Fruit fly (Drosophila melanogaster): ENCODE data around the gene Use1.

DNA sequence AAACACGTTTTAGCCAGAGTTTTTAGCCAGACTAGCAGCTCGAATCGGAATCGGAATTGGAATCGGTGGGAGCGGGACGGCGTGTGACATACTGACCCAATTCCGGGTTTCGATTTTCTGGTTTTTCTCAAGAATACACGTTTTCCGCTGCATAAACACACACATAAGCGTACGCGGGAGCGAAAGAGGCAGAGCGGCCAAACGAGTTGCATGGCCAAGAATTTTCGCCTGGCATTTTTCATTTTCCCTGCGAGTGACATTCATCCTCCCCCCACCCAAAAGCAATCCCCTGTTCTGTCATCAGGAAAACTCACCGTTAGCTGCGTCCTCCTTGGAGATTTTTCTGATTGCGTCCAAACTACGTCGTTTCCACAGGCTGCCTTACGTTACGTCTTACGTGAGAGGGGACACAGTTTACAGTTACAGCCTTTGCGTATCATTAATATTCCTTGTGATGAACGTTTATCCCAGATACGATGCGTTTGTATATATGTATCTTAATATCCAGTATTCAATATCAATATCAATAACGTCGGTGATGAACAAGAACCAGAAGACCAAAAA is 7.3 kb downstream of the Use1 start:
- TF ChIP-seq Mnt (GFP tag; optimal IDR thresholded peaks at IDR 0.05) (no peak), ovo (GFP tag; optimal IDR thresholded peaks at IDR 0.05) (no peak), CG7101 (tag; optimal IDR thresholded peaks at IDR 0.05) (no peak), Clk (GFP tag; optimal IDR thresholded peaks at IDR 0.05) (no peak), CG5204 (GFP tag; optimal IDR thresholded peaks at IDR 0.05) (no peak), Hr96 (GFP tag; optimal IDR thresholded peaks at IDR 0.05) (no peak), kay (GFP tag; ENCODE audit: borderline replicate concordance) (no peak)
